Worm (Caenorhabditis elegans) whole organism, L2 larva: ENCODE measurements around the gene rpb-2.

Source experiments
- C34F6.9 ChIP-seq: fragments of 150-350 bp; optimal IDR thresholded peaks from 2 replicates; lab custom pipeline; 2014; ENCODE audit warnings: missing biosample characterization, missing genetic modification characterization
- F13H6.1 ChIP-seq: sonication (generic microtip); optimal IDR thresholded peaks from 2 replicates; lab custom pipeline; 2016; ENCODE audit warnings: missing genetic modification characterization, missing compliant biosample characterization
- R02D3.7 ChIP-seq: fragments of 150-350 bp; optimal IDR thresholded peaks from 2 replicates; lab custom pipeline; 2014; ENCODE audit warnings: missing biosample characterization, missing genetic modification characterization
- Y55F3AM.14 ChIP-seq: fragments of 200-800 bp; sonication (Bioruptor generic); optimal IDR thresholded peaks from 2 replicates; lab custom pipeline; 2018; ENCODE audit warnings: mild to moderate bottlenecking, missing genetic modification characterization, missing compliant biosample characterization
- ZK546.5 ChIP-seq: sonication (generic microtip); optimal IDR thresholded peaks from 2 replicates; lab custom pipeline; 2017; ENCODE audit warnings: missing biosample characterization, missing genetic modification characterization
- alr-1 ChIP-seq: fragments of 150-350 bp; optimal IDR thresholded peaks from 2 replicates; lab custom pipeline; 2014; ENCODE audit warnings: missing biosample characterization, missing genetic modification characterization
- aly-2 ChIP-seq: fragments of 150-350 bp; optimal IDR thresholded peaks from 2 replicates; lab custom pipeline; 2014; ENCODE audit warnings: missing biosample characterization, missing genetic modification characterization
- ama-1 ChIP-seq: fragments of 150-350 bp; optimal IDR thresholded peaks from 2 replicates; lab custom pipeline; 2018; ENCODE audit warnings: inconsistent platforms
- blmp-1 ChIP-seq: sonication (generic microtip); optimal IDR thresholded peaks from 2 replicates; lab custom pipeline; 2017; ENCODE audit warnings: missing genetic modification characterization, mild to moderate bottlenecking, missing compliant biosample characterization, antibody characterized with exemption, moderate library complexity; ENCODE audit not compliant: insufficient read depth
- ceh-16 ChIP-seq: fragments of 150-350 bp; optimal IDR thresholded peaks from 2 replicates; lab custom pipeline; 2014; ENCODE audit warnings: missing biosample characterization, missing genetic modification characterization
- ceh-82 ChIP-seq: fragments of 150-350 bp; optimal IDR thresholded peaks from 2 replicates; lab custom pipeline; 2014; ENCODE audit warnings: missing biosample characterization, missing genetic modification characterization
- crh-2 ChIP-seq: sonication (generic microtip); optimal IDR thresholded peaks from 2 replicates; lab custom pipeline; 2017; ENCODE audit warnings: missing biosample characterization, missing genetic modification characterization
- dmd-4 ChIP-seq: sonication (generic microtip); optimal IDR thresholded peaks from 2 replicates; lab custom pipeline; 2017; ENCODE audit warnings: missing biosample characterization, missing genetic modification characterization
- egl-27 ChIP-seq: sonication (generic microtip); optimal IDR thresholded peaks from 3 replicates; lab custom pipeline; 2017; ENCODE audit warnings: missing biosample characterization, missing genetic modification reagents, missing genetic modification characterization
- elt-1 ChIP-seq: fragments of 150-350 bp; optimal IDR thresholded peaks from 2 replicates; lab custom pipeline; 2014; ENCODE audit warnings: missing biosample characterization, missing genetic modification characterization
- elt-3 ChIP-seq: sonication (generic microtip); optimal IDR thresholded peaks from 2 replicates; lab custom pipeline; 2017; ENCODE audit warnings: missing biosample characterization, missing genetic modification characterization
- fos-1 ChIP-seq: fragments of 150-350 bp; optimal IDR thresholded peaks from 2 replicates; lab custom pipeline; 2014; ENCODE audit warnings: missing biosample characterization, missing genetic modification characterization
- gmeb-1 ChIP-seq: fragments of 150-350 bp; optimal IDR thresholded peaks from 2 replicates; lab custom pipeline; 2014; ENCODE audit warnings: missing biosample characterization, missing genetic modification characterization
- lin-11 ChIP-seq: fragments of 150-350 bp; sonication (generic microtip); optimal IDR thresholded peaks from 2 replicates; lab custom pipeline; 2014; ENCODE audit warnings: missing biosample characterization, missing genetic modification characterization, inconsistent platforms, mixed read lengths
- lin-13 ChIP-seq: fragments of 150-350 bp; optimal IDR thresholded peaks from 2 replicates; lab custom pipeline; 2014; ENCODE audit warnings: missing biosample characterization, missing genetic modification reagents, missing genetic modification characterization
- lsy-2 ChIP-seq, 2 experiments: fragments of 150-350 bp in 1 of 2; sonication (generic microtip) in 1 of 2; optimal IDR thresholded peaks; 2 replicates each; lab custom pipeline; 2014 to 2017; ENCODE audit warnings: missing biosample characterization in 2 of 2, missing genetic modification characterization in 2 of 2
- mab-5 ChIP-seq: fragments of 150-350 bp; optimal IDR thresholded peaks from 2 replicates; lab custom pipeline; 2014; ENCODE audit warnings: missing biosample characterization, missing genetic modification characterization
- mbf-1 ChIP-seq: sonication (generic microtip); optimal IDR thresholded peaks from 2 replicates; lab custom pipeline; 2017; ENCODE audit warnings: missing biosample characterization, missing genetic modification characterization
- mdl-1 ChIP-seq, 2 experiments: fragments of 150-350 bp in 1 of 2; sonication (generic microtip) in 1 of 2; optimal IDR thresholded peaks; 2 replicates each; lab custom pipeline; 2017; ENCODE audit warnings: missing biosample characterization in 2 of 2, missing genetic modification characterization in 2 of 2
- nhr-10 ChIP-seq: sonication (generic microtip); optimal IDR thresholded peaks from 2 replicates; lab custom pipeline; 2017; ENCODE audit warnings: missing biosample characterization, missing genetic modification characterization
- nhr-11 ChIP-seq: fragments of 150-350 bp; optimal IDR thresholded peaks from 2 replicates; lab custom pipeline; 2014; ENCODE audit warnings: missing biosample characterization, missing genetic modification characterization
- nhr-12 ChIP-seq: fragments of 150-350 bp; optimal IDR thresholded peaks from 2 replicates; lab custom pipeline; 2014; ENCODE audit warnings: missing biosample characterization, missing genetic modification characterization
- nhr-129 ChIP-seq: fragments of 150-350 bp; optimal IDR thresholded peaks from 2 replicates; lab custom pipeline; 2014; ENCODE audit warnings: missing biosample characterization, missing genetic modification characterization
- nhr-21 ChIP-seq: fragments of 150-350 bp; optimal IDR thresholded peaks from 2 replicates; lab custom pipeline; 2014; ENCODE audit warnings: missing biosample characterization, missing genetic modification characterization
- nhr-237 ChIP-seq: fragments of 150-350 bp; optimal IDR thresholded peaks from 2 replicates; lab custom pipeline; 2014; ENCODE audit warnings: missing biosample characterization, missing genetic modification characterization
- nhr-6 ChIP-seq: fragments of 150-350 bp; optimal IDR thresholded peaks from 2 replicates; lab custom pipeline; 2014; ENCODE audit warnings: missing biosample characterization, missing genetic modification characterization
- nhr-77 ChIP-seq: fragments of 150-350 bp; optimal IDR thresholded peaks from 2 replicates; lab custom pipeline; 2014; ENCODE audit warnings: missing biosample characterization, missing genetic modification characterization
- peb-1 ChIP-seq: fragments of 150-350 bp; optimal IDR thresholded peaks from 2 replicates; lab custom pipeline; 2014; ENCODE audit warnings: missing biosample characterization, missing genetic modification characterization
- sem-4 ChIP-seq: fragments of 150-350 bp; optimal IDR thresholded peaks from 2 replicates; lab custom pipeline; 2014; ENCODE audit warnings: missing biosample characterization, missing genetic modification reagents, missing genetic modification characterization
- sma-3 ChIP-seq: sonication (generic microtip); optimal IDR thresholded peaks from 2 replicates; lab custom pipeline; 2016; ENCODE audit warnings: missing genetic modification reagents, missing genetic modification characterization, missing compliant biosample characterization
- sma-9 ChIP-seq, 2 experiments: fragments of 150-350 bp in 1 of 2; sonication (generic microtip) in 1 of 2; optimal IDR thresholded peaks; 2 replicates each; lab custom pipeline; 2014 to 2016; ENCODE audit warnings: missing genetic modification characterization in 2 of 2, mild to moderate bottlenecking in 1 of 2, missing biosample characterization in 1 of 2, missing compliant biosample characterization in 1 of 2, missing genetic modification reagents in 1 of 2, moderate library complexity in 1 of 2
- snpc-4 ChIP-seq: fragments of 150-350 bp; optimal IDR thresholded peaks from 2 replicates; lab custom pipeline; 2014; ENCODE audit warnings: missing biosample characterization, missing genetic modification characterization
- unc-39 ChIP-seq: fragments of 150-350 bp; optimal IDR thresholded peaks from 2 replicates; lab custom pipeline; 2014; ENCODE audit warnings: missing biosample characterization, missing genetic modification characterization
- unc-55 ChIP-seq: fragments of 150-350 bp; sonication (generic microtip); optimal IDR thresholded peaks from 3 replicates; lab custom pipeline; 2014; ENCODE audit warnings: missing biosample characterization, missing genetic modification reagents, missing genetic modification characterization
- unc-62 ChIP-seq: fragments of 150-350 bp; optimal IDR thresholded peaks from 2 replicates; lab custom pipeline; 2014; ENCODE audit warnings: missing biosample characterization, missing genetic modification reagents, missing genetic modification characterization
- zag-1 ChIP-seq: fragments of 150-350 bp; optimal IDR thresholded peaks from 2 replicates; lab custom pipeline; 2014; ENCODE audit warnings: missing biosample characterization, missing genetic modification characterization
- ztf-1 ChIP-seq: fragments of 200-800 bp; sonication (Bioruptor generic); conservative IDR thresholded peaks from 2 replicates; pipeline ENCODE4 v1.3.6; 2022; ENCODE audit warnings: missing genetic modification characterization, missing compliant biosample characterization
- ztf-11 ChIP-seq: sonication (generic microtip); optimal IDR thresholded peaks from 2 replicates; lab custom pipeline; 2017; ENCODE audit warnings: missing biosample characterization, missing genetic modification characterization
- ztf-4 ChIP-seq: fragments of 150-350 bp; optimal IDR thresholded peaks from 2 replicates; lab custom pipeline; 2014; ENCODE audit warnings: missing biosample characterization, missing genetic modification characterization

Gene rpb-2

DNA sequence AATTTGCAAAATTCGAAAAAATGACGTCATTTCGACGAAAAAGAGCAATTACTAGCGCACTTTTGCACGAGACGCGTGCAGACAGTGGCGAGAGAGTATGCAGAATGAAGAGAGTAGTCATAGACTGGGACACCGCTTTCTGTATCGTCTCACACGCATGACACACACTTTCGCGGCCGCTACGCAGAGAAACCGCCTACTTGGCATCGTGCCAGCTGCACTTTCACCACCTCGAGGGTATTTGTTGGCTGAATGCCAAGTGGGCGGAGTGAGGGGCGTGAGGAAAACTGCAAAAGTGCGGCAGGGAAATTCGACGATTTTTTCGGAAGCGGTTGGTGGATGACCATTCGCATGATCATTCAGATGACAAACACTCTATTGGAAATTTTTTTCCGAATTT lies 39.6 kb upstream of the rpb-2 start (continued):
- TF ChIP-seq fos-1 (tag; lab: Kevin White, UChicago), result peak; percentile 100
- peak; percentile 36 for TF ChIP-seq ama-1 (lab: Kevin White, UChicago)
- TF ChIP-seq nhr-10, result peak; percentile 86
- peak; percentile 99 for TF ChIP-seq blmp-1
- TF ChIP-seq dmd-4, result peak; percentile 68
- TF ChIP-seq F13H6.1 (tag; lab: Kevin White, UChicago), result peak; percentile 100
- TF ChIP-seq nhr-129, result peak; percentile 99
- TF ChIP-seq ztf-11 (tag; lab: Kevin White, UChicago), result no peak
- TF ChIP-seq R02D3.7 (tag; lab: Kevin White, UChicago), result peak; percentile 69
- TF ChIP-seq ceh-82, result peak; percentile 92
- TF ChIP-seq nhr-11 (tag; lab: Kevin White, UChicago), result no peak
- peak; percentile 99 for TF ChIP-seq nhr-21 (tag; lab: Kevin White, UChicago)
- peak; percentile 89 for TF ChIP-seq snpc-4 (tag; lab: Kevin White, UChicago)
- TF ChIP-seq nhr-12 (tag; lab: Kevin White, UChicago), result peak; percentile 65
- TF ChIP-seq lsy-2 (tag; optimal IDR thresholded peaks at IDR 0.05; lab: Kevin White, UChicago), result peak; percentile 94 to 97
- TF ChIP-seq alr-1 (tag; lab: Kevin White, UChicago), result peak; percentile 67
- TF ChIP-seq aly-2 (tag; lab: Kevin White, UChicago), result no peak
- peak; percentile 95 for TF ChIP-seq unc-62 (GFP tag; lab: Kevin White, UChicago)
- peak; percentile 100 for TF ChIP-seq sma-3 (GFP tag; lab: Kevin White, UChicago)
- 0 out of 2 replicates have a peak, but pooled peaks have one; percentile 58 for TF ChIP-seq ztf-1 (GFP tag; lab: Robert Waterston, UW)
- TF ChIP-seq, all 48 proteins: peak for 41

DNA sequence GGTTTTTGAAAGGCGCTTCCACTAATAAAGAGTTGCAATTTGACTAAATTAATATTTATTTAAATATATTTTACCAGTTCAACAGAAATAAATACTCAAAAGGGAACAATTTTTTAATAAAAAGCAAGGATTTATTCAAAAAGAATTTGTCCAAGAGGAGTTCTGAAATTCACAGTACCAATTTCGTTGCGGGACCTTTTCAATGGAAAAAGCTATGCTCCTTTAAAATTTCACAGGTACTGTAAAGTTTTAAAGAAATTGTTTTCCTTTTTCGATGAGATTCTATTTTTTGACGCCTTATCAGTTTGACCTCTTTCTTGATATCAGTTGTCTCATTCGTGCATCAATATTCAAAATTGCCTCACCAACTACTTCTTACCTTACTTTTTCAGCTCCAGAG lies 39.1 kb upstream of the rpb-2 start, which contains the start of gene tag-340:
Gene tag-340 (plus strand): TSS at position 249 of the 400 bp plus-strand sequence.
- TF ChIP-seq snpc-4 (tag; lab: Kevin White, UChicago) (no peak), nhr-11 (tag; lab: Kevin White, UChicago) (no peak), fos-1 (tag; lab: Kevin White, UChicago) (peak; percentile 28), unc-62 (GFP tag; lab: Kevin White, UChicago) (no peak)

DNA sequence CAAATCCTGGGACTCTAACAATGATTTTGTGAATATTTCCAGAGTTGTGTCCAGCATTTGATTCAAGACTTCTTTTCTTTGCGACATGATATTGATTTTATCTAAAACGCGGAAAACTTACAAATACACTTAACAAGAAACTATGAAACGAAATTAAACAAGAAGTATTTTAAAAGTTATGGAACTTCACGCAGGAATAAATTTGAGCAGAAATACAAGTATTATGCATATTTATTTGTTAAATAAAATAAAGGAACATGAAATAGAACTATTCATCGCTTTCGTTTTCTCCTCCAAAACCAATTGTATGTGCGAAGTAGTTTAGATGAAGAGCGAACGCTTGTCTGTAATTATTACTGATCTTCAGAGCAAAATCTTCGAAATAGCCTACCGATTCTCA lies 35.6 kb upstream of the rpb-2 start, which contains the start of gene kbp-2:
Gene kbp-2 (minus strand): TSS at position 101 of the 400 bp plus-strand sequence.
- no peak for TF ChIP-seq F13H6.1 (tag; lab: Kevin White, UChicago)
- TF ChIP-seq nhr-10, result no peak

DNA sequence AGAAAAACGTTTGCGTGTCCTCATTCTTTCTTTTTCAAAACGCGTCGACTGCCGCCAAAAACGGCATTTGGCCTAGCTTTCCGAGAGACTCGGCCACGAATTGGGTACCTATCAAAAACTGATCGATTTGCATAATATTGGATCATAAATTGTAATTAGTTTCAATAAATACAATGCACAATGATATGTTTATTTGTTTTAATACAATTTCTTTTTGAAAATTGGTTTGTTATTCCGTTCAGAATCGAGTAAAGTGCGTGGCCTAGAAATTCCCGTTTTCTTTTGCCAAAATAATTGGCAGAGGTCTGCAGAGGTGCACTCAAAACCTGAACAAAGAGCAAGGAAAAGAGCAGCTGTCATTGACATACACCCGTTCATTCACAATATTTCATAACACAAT lies 34.0 kb upstream of the rpb-2 start, which contains the start of gene F26F4.8:
Gene F26F4.8 (minus strand): TSS at position 69 of the 400 bp plus-strand sequence.
- no peak for TF ChIP-seq lin-11 (tag; lab: Kevin White, UChicago)
- TF ChIP-seq blmp-1, result no peak
- TF ChIP-seq nhr-10, result no peak
- TF ChIP-seq ztf-4, result no peak
- TF ChIP-seq ceh-16 (tag; lab: Kevin White, UChicago), result no peak
- TF ChIP-seq mdl-1 (tag; optimal IDR thresholded peaks at IDR 0.05; lab: Kevin White, UChicago), result no peak
- no peak for TF ChIP-seq zag-1 (tag; lab: Kevin White, UChicago)
- TF ChIP-seq sma-9 (GFP tag; optimal IDR thresholded peaks at IDR 0.05; lab: Kevin White, UChicago), result no peak
- no peak for TF ChIP-seq sma-9 (tag; optimal IDR thresholded peaks at IDR 0.05; lab: Kevin White, UChicago)
- no peak for TF ChIP-seq nhr-6
- no peak for TF ChIP-seq nhr-237 (tag; lab: Kevin White, UChicago)
- TF ChIP-seq mab-5 (tag; lab: Kevin White, UChicago), result no peak
- no peak for TF ChIP-seq sem-4
- TF ChIP-seq nhr-129, result peak; percentile 16
- TF ChIP-seq lsy-2 (tag; optimal IDR thresholded peaks at IDR 0.05; lab: Kevin White, UChicago), result peak in 1 of 2 experiments; percentile 41
- peak; percentile 36 for TF ChIP-seq fos-1 (tag; lab: Kevin White, UChicago)
- no peak for TF ChIP-seq alr-1 (tag; lab: Kevin White, UChicago)
- TF ChIP-seq ama-1 (lab: Kevin White, UChicago), result no peak
- TF ChIP-seq ceh-82, result no peak
- TF ChIP-seq lin-13, result no peak
- TF ChIP-seq gmeb-1, result peak; percentile 17
- TF ChIP-seq peb-1 (tag; lab: Kevin White, UChicago), result no peak
- TF ChIP-seq nhr-12 (tag; lab: Kevin White, UChicago), result no peak
- TF ChIP-seq dmd-4, result no peak
- TF ChIP-seq aly-2 (tag; lab: Kevin White, UChicago), result no peak
- TF ChIP-seq F13H6.1 (tag; lab: Kevin White, UChicago), result peak; percentile 28
- TF ChIP-seq unc-55, result peak; percentile 21
- no peak for TF ChIP-seq unc-62 (GFP tag; lab: Kevin White, UChicago)
- no peak for TF ChIP-seq ZK546.5
- no peak for TF ChIP-seq ztf-1 (GFP tag; lab: Robert Waterston, UW)
- TF ChIP-seq Y55F3AM.14 (GFP tag; lab: Kevin White, UChicago), result no peak
- TF ChIP-seq C34F6.9, result peak; percentile 55
- TF ChIP-seq crh-2 (tag; lab: Kevin White, UChicago), result no peak
- no peak for TF ChIP-seq unc-39 (tag; lab: Kevin White, UChicago)
- TF ChIP-seq nhr-77 (tag; lab: Kevin White, UChicago), result no peak
- no peak for TF ChIP-seq mbf-1 (tag; lab: Kevin White, UChicago)
- TF ChIP-seq egl-27 (tag; lab: Kevin White, UChicago), result no peak
- no peak for TF ChIP-seq nhr-21 (tag; lab: Kevin White, UChicago)
- TF ChIP-seq elt-1 (tag; lab: Kevin White, UChicago), result no peak
- no peak for TF ChIP-seq R02D3.7 (tag; lab: Kevin White, UChicago)
- no peak for TF ChIP-seq elt-3 (tag; lab: Kevin White, UChicago)
